Fruit fly (Drosophila melanogaster) whole organism, embryonic: Measurements from ENCODE around the gene HHEX.

ENCODE experiments used
- Adf1 ChIP-seq: fragments of 200-800 bp; sonication (Bioruptor generic); IDR thresholded peaks from 2 replicates; pipeline ENCODE4 v1.3.6; 2022; ENCODE audit warnings: missing biosample characterization, missing genetic modification characterization
- B-H1 ChIP-seq: fragments of 200-800 bp; sonication (Bioruptor generic); IDR thresholded peaks from 3 replicates; pipeline ENCODE4 v1.3.6; 2022; ENCODE audit warnings: missing biosample characterization, missing genetic modification characterization
- Bteb2 ChIP-seq: fragments of 200-800 bp; sonication (Bioruptor generic); optimal IDR thresholded peaks from 2 replicates; lab custom pipeline; 2016; ENCODE audit warnings: missing biosample characterization, missing genetic modification characterization
- C15 ChIP-seq: fragments of 200-800 bp; sonication (Bioruptor generic); IDR thresholded peaks from 3 replicates; pipeline ENCODE4 v1.3.6; 2022; ENCODE audit warnings: missing biosample characterization, missing genetic modification characterization
- CG12071 ChIP-seq: fragments of 200-800 bp; sonication (Bioruptor generic); optimal IDR thresholded peaks from 3 replicates; lab custom pipeline; 2018; ENCODE audit warnings: missing biosample characterization, mild to moderate bottlenecking, missing genetic modification characterization
- CG12299 ChIP-seq: fragments of 200-800 bp; sonication (Bioruptor generic); optimal IDR thresholded peaks from 2 replicates; lab custom pipeline; 2018; ENCODE audit warnings: missing biosample characterization, mild to moderate bottlenecking, missing genetic modification characterization
- CG15514 ChIP-seq: fragments of 200-800 bp; sonication (Bioruptor generic); optimal IDR thresholded peaks from 3 replicates; lab custom pipeline; 2017; ENCODE audit warnings: missing biosample characterization, missing genetic modification characterization, mild to moderate bottlenecking, moderate library complexity, missing genetic modification reagents
- CG16815 ChIP-seq: fragments of 200-800 bp; sonication (Bioruptor generic); optimal IDR thresholded peaks from 3 replicates; lab custom pipeline; 2017; ENCODE audit warnings: missing biosample characterization, mild to moderate bottlenecking, missing genetic modification characterization
- CG18476 ChIP-seq: fragments of 200-800 bp; sonication (Bioruptor generic); optimal IDR thresholded peaks from 2 replicates; lab custom pipeline; 2016; ENCODE audit warnings: missing biosample characterization, mild to moderate bottlenecking, missing genetic modification characterization
- CG2116 ChIP-seq: fragments of 200-800 bp; sonication (Bioruptor generic); optimal IDR thresholded peaks from 3 replicates; lab custom pipeline; 2018; ENCODE audit warnings: missing biosample characterization, mild to moderate bottlenecking, missing genetic modification characterization
- CG2712 ChIP-seq: fragments of 200-800 bp; optimal IDR thresholded peaks from 3 replicates; lab custom pipeline; 2019; ENCODE audit warnings: missing biosample characterization, mild to moderate bottlenecking, missing genetic modification characterization, moderate library complexity
- CG2875 ChIP-seq: fragments of 200-800 bp; sonication (Bioruptor generic); optimal IDR thresholded peaks from 2 replicates; lab custom pipeline; 2017; ENCODE audit warnings: missing biosample characterization, mild to moderate bottlenecking, missing genetic modification characterization, missing genetic modification reagents
- CG31224 ChIP-seq: fragments of 200-800 bp; sonication (Bioruptor generic); IDR thresholded peaks from 2 replicates; pipeline ENCODE4 v1.3.6; 2022; ENCODE audit warnings: missing biosample characterization, missing genetic modification characterization
- CG31388 ChIP-seq: fragments of 200-800 bp; sonication (Bioruptor generic); optimal IDR thresholded peaks from 2 replicates; lab custom pipeline; 2016; ENCODE audit warnings: missing biosample characterization, missing genetic modification characterization
- CG32767 ChIP-seq: fragments of 200-800 bp; sonication (Bioruptor generic); IDR thresholded peaks from 2 replicates; pipeline ENCODE4 v1.3.6; 2022; ENCODE audit warnings: missing biosample characterization, missing genetic modification characterization
- CG7556 ChIP-seq: fragments of 200-800 bp; sonication (Bioruptor generic); optimal IDR thresholded peaks from 2 replicates; lab custom pipeline; 2017; ENCODE audit warnings: missing biosample characterization, mild to moderate bottlenecking, missing genetic modification characterization
- CG7839 ChIP-seq: fragments of 200-800 bp; sonication (Bioruptor generic); optimal IDR thresholded peaks from 3 replicates; lab custom pipeline; 2018; ENCODE audit warnings: missing biosample characterization, mild to moderate bottlenecking, missing genetic modification characterization, moderate library complexity
- Chrac-16 ChIP-seq: fragments of 200-800 bp; sonication (Bioruptor generic); optimal IDR thresholded peaks from 3 replicates; lab custom pipeline; 2016; ENCODE audit warnings: missing biosample characterization, missing genetic modification characterization
- Doc2 ChIP-seq: fragments of 200-800 bp; sonication (Bioruptor generic); IDR thresholded peaks from 2 replicates; pipeline ENCODE4 v1.3.6; 2022; ENCODE audit warnings: missing biosample characterization, missing genetic modification characterization
- HmgD ChIP-seq: fragments of 200-800 bp; sonication (Bioruptor generic); optimal IDR thresholded peaks from 3 replicates; lab custom pipeline; 2016; ENCODE audit warnings: missing biosample characterization, missing genetic modification characterization
- Myb ChIP-seq: fragments of 200-800 bp; sonication (Bioruptor generic); optimal IDR thresholded peaks from 2 replicates; lab custom pipeline; 2016; ENCODE audit warnings: missing biosample characterization, missing genetic modification characterization
- Ptx1 ChIP-seq: fragments of 200-800 bp; sonication (Bioruptor generic); IDR thresholded peaks from 2 replicates; pipeline ENCODE4 v1.3.6; 2022; ENCODE audit warnings: missing biosample characterization, missing genetic modification characterization
- Sox102F ChIP-seq: fragments of 200-800 bp; sonication (Bioruptor generic); optimal IDR thresholded peaks from 2 replicates; lab custom pipeline; 2018; ENCODE audit warnings: missing biosample characterization, mild to moderate bottlenecking, missing genetic modification characterization, moderate library complexity
- Tbp ChIP-seq: fragments of >200 bp; optimal IDR thresholded peaks from 2 replicates; lab custom pipeline; 2018; ENCODE audit warnings: missing biosample characterization, missing genetic modification characterization
- ato ChIP-seq: fragments of 200-800 bp; sonication (Bioruptor generic); IDR thresholded peaks from 2 replicates; pipeline ENCODE4 v1.3.6; 2022; ENCODE audit warnings: missing biosample characterization, missing genetic modification characterization; ENCODE audit not compliant: partially characterized antibody
- bcd ChIP-seq: fragments of 200-800 bp; sonication (Bioruptor generic); optimal IDR thresholded peaks from 2 replicates; lab custom pipeline; 2017; ENCODE audit warnings: missing biosample characterization, mild to moderate bottlenecking, missing genetic modification characterization
- bowl ChIP-seq: fragments of 200-800 bp; sonication (Bioruptor generic); IDR thresholded peaks from 2 replicates; pipeline ENCODE4 v1.3.6; 2022; ENCODE audit warnings: missing biosample characterization, missing genetic modification characterization
- bsh ChIP-seq, 2 experiments: fragments of 200-800 bp; sonication (Bioruptor generic); optimal IDR thresholded peaks; 2 replicates each; lab custom pipeline; 2017 to 2018; ENCODE audit warnings: mild to moderate bottlenecking in 2 of 2, missing biosample characterization in 2 of 2, missing genetic modification characterization in 2 of 2, moderate library complexity in 1 of 2
- cato ChIP-seq: fragments of 200-800 bp; sonication (Bioruptor generic); optimal IDR thresholded peaks from 2 replicates; lab custom pipeline; 2016; ENCODE audit warnings: missing biosample characterization, missing genetic modification characterization, borderline replicate concordance
- dimm ChIP-seq: fragments of 200-800 bp; sonication (Bioruptor generic); IDR thresholded peaks from 2 replicates; pipeline ENCODE4 v1.3.6; 2022; ENCODE audit warnings: missing biosample characterization, missing genetic modification characterization
- dpn ChIP-seq, 2 experiments: fragments of 200-800 bp; sonication (Bioruptor generic); optimal IDR thresholded peaks; 3 replicates each; lab custom pipeline; 2016; ENCODE audit warnings: missing biosample characterization in 2 of 2, missing genetic modification characterization in 2 of 2
- exex ChIP-seq: fragments of 200-800 bp; sonication (Bioruptor generic); optimal IDR thresholded peaks from 4 replicates; lab custom pipeline; 2018; ENCODE audit warnings: missing biosample characterization, mild to moderate bottlenecking, missing genetic modification characterization, moderate library complexity
- fd64A ChIP-seq: fragments of 200-800 bp; sonication (Bioruptor generic); optimal IDR thresholded peaks from 3 replicates; lab custom pipeline; 2018; ENCODE audit warnings: missing biosample characterization, mild to moderate bottlenecking, missing genetic modification characterization
- hbn ChIP-seq: fragments of 200-800 bp; sonication (Bioruptor generic); IDR thresholded peaks from 2 replicates; pipeline ENCODE4 v1.3.6; 2022; ENCODE audit warnings: missing biosample characterization, missing genetic modification characterization; ENCODE audit not compliant: partially characterized antibody
- ken ChIP-seq: fragments of 200-800 bp; sonication (Bioruptor generic); IDR thresholded peaks from 3 replicates; pipeline ENCODE4 v1.3.6; 2022; ENCODE audit warnings: missing biosample characterization, missing genetic modification characterization
- lab ChIP-seq: fragments of 200-800 bp; sonication (Bioruptor generic); optimal IDR thresholded peaks from 3 replicates; lab custom pipeline; 2017; ENCODE audit warnings: missing biosample characterization, missing genetic modification characterization, mild to moderate bottlenecking, moderate library complexity, missing genetic modification reagents
- luna ChIP-seq: fragments of 200-800 bp; sonication (Bioruptor generic); optimal IDR thresholded peaks from 2 replicates; lab custom pipeline; 2016; ENCODE audit warnings: missing biosample characterization, missing genetic modification characterization
- mam ChIP-seq: fragments of 200-800 bp; sonication (Bioruptor generic); optimal IDR thresholded peaks from 3 replicates; lab custom pipeline; 2016; ENCODE audit warnings: missing biosample characterization, missing genetic modification characterization
- oc ChIP-seq: fragments of 200-800 bp; sonication (Bioruptor generic); optimal IDR thresholded peaks from 2 replicates; lab custom pipeline; 2018; ENCODE audit warnings: missing biosample characterization, mild to moderate bottlenecking, missing genetic modification characterization, moderate library complexity
- phol ChIP-seq: fragments of 200-800 bp; sonication (Bioruptor generic); optimal IDR thresholded peaks from 3 replicates; lab custom pipeline; 2018; ENCODE audit warnings: missing biosample characterization, mild to moderate bottlenecking, missing genetic modification characterization, moderate library complexity
- ranshi ChIP-seq: fragments of 200-800 bp; sonication (Bioruptor generic); IDR thresholded peaks from 2 replicates; pipeline ENCODE4 v1.3.6; 2022; ENCODE audit warnings: missing biosample characterization, missing genetic modification characterization
- sens-2 ChIP-seq: fragments of 200-800 bp; sonication (Bioruptor generic); IDR thresholded peaks from 2 replicates; pipeline ENCODE4 v1.3.6; 2022; ENCODE audit warnings: missing biosample characterization, missing genetic modification characterization
- slbo ChIP-seq: fragments of 200-800 bp; sonication (Bioruptor generic); IDR thresholded peaks from 2 replicates; pipeline ENCODE4 v1.3.6; 2022; ENCODE audit warnings: missing biosample characterization, missing genetic modification characterization
- stc ChIP-seq: fragments of 200-800 bp; sonication (Bioruptor generic); IDR thresholded peaks from 2 replicates; pipeline ENCODE4 v1.3.6; 2022; ENCODE audit warnings: missing biosample characterization, missing genetic modification characterization
- trh ChIP-seq: fragments of 200-800 bp; sonication (Bioruptor generic); optimal IDR thresholded peaks from 2 replicates; lab custom pipeline; 2016; ENCODE audit warnings: missing biosample characterization, missing genetic modification characterization
- unc-4 ChIP-seq: fragments of 200-800 bp; sonication (Bioruptor generic); IDR thresholded peaks from 2 replicates; pipeline ENCODE4 v1.3.6; 2022; ENCODE audit warnings: missing biosample characterization, missing genetic modification characterization; ENCODE audit not compliant: partially characterized antibody
- vfl ChIP-seq: fragments of 200-800 bp; sonication (Bioruptor generic); optimal IDR thresholded peaks from 2 replicates; lab custom pipeline; 2016; ENCODE audit warnings: missing biosample characterization, missing genetic modification characterization
- vnd ChIP-seq: fragments of 200-800 bp; sonication (Bioruptor generic); IDR thresholded peaks from 3 replicates; pipeline ENCODE4 v1.3.6; 2022; ENCODE audit warnings: missing biosample characterization, missing genetic modification characterization; ENCODE audit not compliant: partially characterized antibody
- wek ChIP-seq: fragments of 200-800 bp; sonication (Bioruptor generic); optimal IDR thresholded peaks from 3 replicates; lab custom pipeline; 2018; ENCODE audit warnings: missing biosample characterization, mild to moderate bottlenecking, missing genetic modification characterization, moderate library complexity
- yki ChIP-seq: fragments of >200 bp; optimal IDR thresholded peaks from 3 replicates; lab custom pipeline; 2018

HHEX gene

DNA sequence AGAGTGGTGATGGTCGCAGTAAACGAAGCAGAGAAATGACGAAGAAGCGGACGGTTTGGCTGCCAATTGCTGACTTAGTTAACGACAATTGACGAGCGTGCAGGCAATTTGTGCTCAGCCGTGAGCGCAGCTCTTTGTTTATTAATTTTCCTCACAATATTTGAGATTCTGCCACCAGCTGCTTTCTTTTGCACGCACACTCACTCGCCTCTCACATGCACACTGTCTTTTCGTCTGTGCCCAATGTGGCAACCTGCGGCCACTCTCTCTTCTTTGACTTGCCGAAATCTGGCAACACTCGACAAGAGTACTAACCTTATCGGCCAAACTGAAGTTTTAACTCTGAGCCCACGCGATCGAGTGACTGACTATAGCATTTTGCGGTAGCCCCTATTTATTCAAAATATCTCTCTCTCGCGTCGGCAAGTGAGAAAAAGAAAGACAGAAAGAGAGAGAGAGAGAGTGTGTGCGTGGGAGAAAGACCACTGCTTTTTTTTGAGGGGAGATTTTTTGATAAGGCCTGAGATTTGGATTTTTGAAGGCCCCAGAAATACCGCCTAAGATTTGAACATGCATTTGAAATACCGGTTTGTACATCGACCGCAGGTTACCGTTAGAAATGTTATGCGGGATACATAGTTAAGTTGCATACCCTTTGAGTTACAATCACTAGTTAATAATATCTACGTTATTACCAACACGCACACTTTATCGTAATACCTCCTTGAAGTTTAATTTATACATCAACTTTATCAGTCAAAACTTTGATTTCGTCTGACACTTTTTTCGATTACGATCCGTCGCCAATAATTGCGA, 20.1 kb downstream of the HHEX start, which contains the start of gene Mvl (continued):
- peak; percentile 88 for TF ChIP-seq Myb (GFP tag; lab: Kevin White, UChicago)
- TF ChIP-seq bowl (GFP tag; lab: Robert Waterston, UW): no peak
- 0 out of 2 replicates have a peak, but pooled peaks have one; percentile 44 for TF ChIP-seq sens-2
- no peak for TF ChIP-seq fd64A (GFP tag; lab: Kevin White, UChicago)
- no peak for TF ChIP-seq vfl (GFP tag; lab: Kevin White, UChicago)
- TF ChIP-seq CG31224 (GFP tag; lab: Robert Waterston, UW): no peak
- TF ChIP-seq CG32767 (GFP tag; lab: Robert Waterston, UW): no peak
- no peak for TF ChIP-seq mam
- TF ChIP-seq dimm (GFP tag; lab: Robert Waterston, UW): no peak
- TF ChIP-seq B-H1 (GFP tag; lab: Robert Waterston, UW): no peak
- peak; percentile 44 for TF ChIP-seq CG2116
- TF ChIP-seq unc-4: no peak
- peak; percentile 29; the same call in 1 of the 2 replicates for TF ChIP-seq Adf1
- TF ChIP-seq Bteb2 (GFP tag; lab: Kevin White, UChicago): no peak
- TF ChIP-seq HmgD (GFP tag; lab: Kevin White, UChicago): peak; percentile 72
- TF ChIP-seq hbn (GFP tag; lab: Robert Waterston, UW): no peak
- no peak for TF ChIP-seq CG16815 (GFP tag; lab: Kevin White, UChicago)
- peak; percentile 39 for TF ChIP-seq CG2712 (tag; lab: Kevin White, UChicago)
- TF ChIP-seq CG18476 (GFP tag; lab: Kevin White, UChicago): no peak
- TF ChIP-seq CG7556 (GFP tag; lab: Kevin White, UChicago): no peak
- no peak for TF ChIP-seq dpn (GFP tag; optimal IDR thresholded peaks at IDR 0.05; lab: Kevin White, UChicago)
- TF ChIP-seq bsh (GFP tag; optimal IDR thresholded peaks at IDR 0.05; lab: Kevin White, UChicago): no peak
- no peak for TF ChIP-seq exex (tag; lab: Kevin White, UChicago)
- no peak for TF ChIP-seq luna (GFP tag; lab: Kevin White, UChicago)
- TF ChIP-seq yki: peak; percentile 53
- no peak for TF ChIP-seq vnd
- TF ChIP-seq stc: no peak
- no peak for TF ChIP-seq cato (GFP tag; lab: Kevin White, UChicago)
- TF ChIP-seq CG12071: no peak
- TF ChIP-seq slbo (GFP tag; lab: Robert Waterston, UW): no peak
- no peak for TF ChIP-seq CG12299 (tag; lab: Kevin White, UChicago)
- TF ChIP-seq lab (GFP tag; lab: Kevin White, UChicago): peak; percentile 71
- no peak for TF ChIP-seq Chrac-16 (GFP tag; lab: Kevin White, UChicago)
- TF ChIP-seq C15: no peak
- peak; percentile 2 for TF ChIP-seq phol
- peak; percentile 57 for TF ChIP-seq CG15514
- no peak for TF ChIP-seq wek (GFP tag; lab: Kevin White, UChicago)
- TF ChIP-seq trh (GFP tag; lab: Kevin White, UChicago): no peak
- TF ChIP-seq Sox102F: no peak
- no peak for TF ChIP-seq CG2875 (GFP tag; lab: Kevin White, UChicago)
- no peak for TF ChIP-seq bcd (GFP tag; lab: Kevin White, UChicago)
- TF ChIP-seq ranshi (GFP tag; lab: Robert Waterston, UW): no peak
- TF ChIP-seq oc (tag; lab: Kevin White, UChicago): no peak
- no peak for TF ChIP-seq CG7839
- no peak for TF ChIP-seq ato (GFP tag; lab: Robert Waterston, UW)
- no peak for TF ChIP-seq Tbp (GFP tag; lab: Kevin White, UChicago)
- no peak for TF ChIP-seq ken (GFP tag; lab: Robert Waterston, UW)
- no peak for TF ChIP-seq Ptx1 (GFP tag; lab: Robert Waterston, UW)
- TF ChIP-seq CG31388 (GFP tag; lab: Kevin White, UChicago): no peak
- no peak for TF ChIP-seq Doc2 (GFP tag; lab: Robert Waterston, UW)
